Fruit fly (Drosophila melanogaster) whole organism, embryonic: ENCODE measurements around the gene Arp8.

ENCODE experiments used
- Hr51 ChIP-seq, 2 experiments: fragments of 200-800 bp; sonication (Bioruptor generic); optimal IDR thresholded peaks; 2 replicates in 1 of 2; 3 replicates in 1 of 2; lab custom pipeline; 2016 to 2018; ENCODE audit warnings: missing biosample characterization in 2 of 2, missing genetic modification characterization in 2 of 2, mild to moderate bottlenecking in 1 of 2, moderate library complexity in 1 of 2
- cas ChIP-seq: fragments of 200-800 bp; sonication (Bioruptor generic); IDR thresholded peaks from 2 replicates; pipeline ENCODE4 v1.3.6; 2022; ENCODE audit warnings: missing biosample characterization, missing genetic modification characterization
- stc ChIP-seq: fragments of 200-800 bp; sonication (Bioruptor generic); IDR thresholded peaks from 2 replicates; pipeline ENCODE4 v1.3.6; 2022; ENCODE audit warnings: missing biosample characterization, missing genetic modification characterization
- unc-4 ChIP-seq: fragments of 200-800 bp; sonication (Bioruptor generic); IDR thresholded peaks from 2 replicates; pipeline ENCODE4 v1.3.6; 2022; ENCODE audit warnings: missing biosample characterization, missing genetic modification characterization; ENCODE audit not compliant: partially characterized antibody

- TF ChIP-seq cas (GFP tag; lab: Robert Waterston, UW): no peak
- no peak for TF ChIP-seq Hr51 (GFP tag; optimal IDR thresholded peaks at IDR 0.05; lab: Kevin White, UChicago)
- TF ChIP-seq unc-4 (GFP tag; lab: Robert Waterston, UW): no peak
- TF ChIP-seq stc (GFP tag; lab: Robert Waterston, UW): no peak
These were observed 27.3 kb upstream of the Arp8 start, which contains the start of gene CG6788 for dm6 chrX:17887877-17888276.
